Fruit fly (Drosophila melanogaster) whole organism, prepupa: ENCODE measurements around the gene CG7370.
A peak's percentile ranks its signal among the peaks of the same experiment; 100 is the strongest.

Experiments
- Blimp-1 ChIP-seq: fragments of 200-800 bp; sonication (Bioruptor generic); optimal IDR thresholded peaks from 3 replicates; lab custom pipeline; 2017; ENCODE audit warnings: missing biosample characterization, missing genetic modification characterization, mild to moderate bottlenecking, moderate library complexity, missing genetic modification reagents
- CG11762 ChIP-seq: fragments of 200-800 bp; sonication (Bioruptor generic); optimal IDR thresholded peaks from 3 replicates; lab custom pipeline; 2016; ENCODE audit warnings: missing biosample characterization, missing genetic modification characterization; ENCODE audit not compliant: insufficient read depth
- CG31627 ChIP-seq: fragments of 200-800 bp; sonication (Bioruptor generic); optimal IDR thresholded peaks from 3 replicates; lab custom pipeline; 2016; ENCODE audit warnings: missing biosample characterization, missing genetic modification characterization
- CG32006 ChIP-seq: fragments of 200-800 bp; sonication (Bioruptor generic); optimal IDR thresholded peaks from 3 replicates; lab custom pipeline; 2017; ENCODE audit warnings: missing biosample characterization, mild to moderate bottlenecking, missing genetic modification characterization
- CG34406 ChIP-seq: fragments of 200-800 bp; sonication (Bioruptor generic); optimal IDR thresholded peaks from 3 replicates; lab custom pipeline; 2016; ENCODE audit warnings: missing biosample characterization, missing genetic modification characterization
- CG3919 ChIP-seq: fragments of 200-800 bp; sonication (Bioruptor generic); optimal IDR thresholded peaks from 3 replicates; lab custom pipeline; 2016; ENCODE audit warnings: missing biosample characterization, missing genetic modification characterization
- CG4318 ChIP-seq: fragments of 200-800 bp; sonication (Bioruptor generic); optimal IDR thresholded peaks from 3 replicates; lab custom pipeline; 2017; ENCODE audit warnings: missing biosample characterization, mild to moderate bottlenecking, missing genetic modification characterization
- CG6163 ChIP-seq: fragments of 200-800 bp; sonication (Bioruptor generic); IDR thresholded peaks from 3 replicates; pipeline ENCODE4 v1.3.6; 2022; ENCODE audit warnings: missing biosample characterization, missing genetic modification characterization
- CG6276 ChIP-seq: fragments of 200-800 bp; sonication (Bioruptor generic); optimal IDR thresholded peaks from 2 replicates; lab custom pipeline; 2017; ENCODE audit warnings: missing biosample characterization, mild to moderate bottlenecking, missing genetic modification characterization
- CG8119 ChIP-seq: fragments of 200-800 bp; sonication (Bioruptor generic); IDR thresholded peaks from 3 replicates; pipeline ENCODE4 v1.3.6; 2022; ENCODE audit warnings: missing biosample characterization, missing genetic modification characterization
- CG8632 ChIP-seq: fragments of 200-800 bp; sonication (Bioruptor generic); optimal IDR thresholded peaks from 3 replicates; lab custom pipeline; 2016; ENCODE audit warnings: missing biosample characterization, missing genetic modification characterization
- CG9139 ChIP-seq: fragments of 200-800 bp; sonication (Bioruptor generic); optimal IDR thresholded peaks from 3 replicates; lab custom pipeline; 2017; ENCODE audit warnings: missing biosample characterization, mild to moderate bottlenecking, missing genetic modification characterization
- Eip75B ChIP-seq: fragments of 200-800 bp; sonication (Bioruptor generic); optimal IDR thresholded peaks from 3 replicates; lab custom pipeline; 2016; ENCODE audit warnings: missing biosample characterization, missing genetic modification characterization
- Eip78C ChIP-seq: fragments of 200-800 bp; sonication (Bioruptor generic); peaks from one replicate; lab custom pipeline; 2016; ENCODE audit warnings: missing biosample characterization, missing genetic modification characterization
- Eip93F ChIP-seq: fragments of 200-800 bp; sonication (Bioruptor generic); optimal IDR thresholded peaks from 2 replicates; lab custom pipeline; 2016; ENCODE audit warnings: missing biosample characterization, mild to moderate bottlenecking, missing genetic modification characterization
- Ets21C ChIP-seq: fragments of 200-800 bp; sonication (Bioruptor generic); optimal IDR thresholded peaks from 3 replicates; lab custom pipeline; 2016; ENCODE audit warnings: missing biosample characterization, missing genetic modification characterization
- Gug ChIP-seq: fragments of 200-800 bp; sonication (Bioruptor generic); IDR thresholded peaks from 2 replicates; pipeline ENCODE4 v1.3.6; 2022; ENCODE audit warnings: missing biosample characterization, missing genetic modification characterization
- Hr4 ChIP-seq: fragments of 200-800 bp; sonication (Bioruptor generic); optimal IDR thresholded peaks from 3 replicates; lab custom pipeline; 2016; ENCODE audit warnings: missing biosample characterization, missing genetic modification characterization
- Lpt ChIP-seq: fragments of 200-800 bp; sonication (Bioruptor generic); optimal IDR thresholded peaks from 3 replicates; lab custom pipeline; 2016; ENCODE audit warnings: missing biosample characterization, missing genetic modification characterization
- Met ChIP-seq: fragments of 200-800 bp; sonication (Bioruptor generic); optimal IDR thresholded peaks from 3 replicates; lab custom pipeline; 2016; ENCODE audit warnings: missing biosample characterization, missing genetic modification characterization
- OdsH ChIP-seq: fragments of 200-800 bp; sonication (Bioruptor generic); optimal IDR thresholded peaks from 3 replicates; lab custom pipeline; 2016; ENCODE audit warnings: missing biosample characterization, missing genetic modification characterization
- Sox102F ChIP-seq: fragments of 200-800 bp; sonication (Bioruptor generic); optimal IDR thresholded peaks from 2 replicates; lab custom pipeline; 2016; ENCODE audit warnings: missing biosample characterization, mild to moderate bottlenecking, missing genetic modification characterization
- Sox14 ChIP-seq: fragments of 200-800 bp; sonication (Bioruptor generic); optimal IDR thresholded peaks from 3 replicates; lab custom pipeline; 2016; ENCODE audit warnings: missing biosample characterization, missing genetic modification characterization
- Sox15 ChIP-seq: fragments of 200-800 bp; sonication (Bioruptor generic); optimal IDR thresholded peaks from 3 replicates; lab custom pipeline; 2016; ENCODE audit warnings: missing biosample characterization, missing genetic modification characterization
- cyc ChIP-seq: fragments of 200-800 bp; sonication (Bioruptor generic); optimal IDR thresholded peaks from 3 replicates; lab custom pipeline; 2016; ENCODE audit warnings: missing biosample characterization, missing genetic modification characterization
- dac ChIP-seq: fragments of 200-800 bp; sonication (Bioruptor generic); optimal IDR thresholded peaks from 2 replicates; lab custom pipeline; 2017; ENCODE audit warnings: missing biosample characterization, mild to moderate bottlenecking, missing genetic modification characterization
- eg ChIP-seq: fragments of 200-800 bp; sonication (Bioruptor generic); IDR thresholded peaks from 3 replicates; pipeline ENCODE4 v1.3.6; 2022; ENCODE audit warnings: missing biosample characterization, missing genetic modification characterization
- fd59A ChIP-seq: fragments of 200-800 bp; sonication (Bioruptor generic); optimal IDR thresholded peaks from 2 replicates; lab custom pipeline; 2017; ENCODE audit warnings: missing biosample characterization, mild to moderate bottlenecking, missing genetic modification characterization, missing genetic modification reagents
- lz ChIP-seq: fragments of 200-800 bp; sonication (Bioruptor generic); optimal IDR thresholded peaks from 3 replicates; lab custom pipeline; 2016; ENCODE audit warnings: missing biosample characterization, missing genetic modification characterization
- pdm3 ChIP-seq: fragments of 200-800 bp; sonication (Bioruptor generic); optimal IDR thresholded peaks from 3 replicates; lab custom pipeline; 2016; ENCODE audit warnings: missing biosample characterization, missing genetic modification characterization
- spab ChIP-seq: fragments of 200-800 bp; sonication (Bioruptor generic); optimal IDR thresholded peaks from 2 replicates; lab custom pipeline; 2017; ENCODE audit warnings: missing biosample characterization, mild to moderate bottlenecking, missing genetic modification characterization, missing genetic modification reagents
- ss ChIP-seq, 2 experiments: fragments of 200-800 bp; sonication (Bioruptor generic); optimal IDR thresholded peaks; 2 replicates in 1 of 2; 3 replicates in 1 of 2; lab custom pipeline; 2017 to 2018; ENCODE audit warnings: mild to moderate bottlenecking in 2 of 2, missing biosample characterization in 2 of 2, missing genetic modification characterization in 2 of 2, moderate library complexity in 1 of 2
- svp ChIP-seq: fragments of 200-800 bp; sonication (Bioruptor generic); peaks from one replicate; lab custom pipeline; 2016; ENCODE audit warnings: missing biosample characterization, missing genetic modification characterization

Gene CG7370

DNA sequence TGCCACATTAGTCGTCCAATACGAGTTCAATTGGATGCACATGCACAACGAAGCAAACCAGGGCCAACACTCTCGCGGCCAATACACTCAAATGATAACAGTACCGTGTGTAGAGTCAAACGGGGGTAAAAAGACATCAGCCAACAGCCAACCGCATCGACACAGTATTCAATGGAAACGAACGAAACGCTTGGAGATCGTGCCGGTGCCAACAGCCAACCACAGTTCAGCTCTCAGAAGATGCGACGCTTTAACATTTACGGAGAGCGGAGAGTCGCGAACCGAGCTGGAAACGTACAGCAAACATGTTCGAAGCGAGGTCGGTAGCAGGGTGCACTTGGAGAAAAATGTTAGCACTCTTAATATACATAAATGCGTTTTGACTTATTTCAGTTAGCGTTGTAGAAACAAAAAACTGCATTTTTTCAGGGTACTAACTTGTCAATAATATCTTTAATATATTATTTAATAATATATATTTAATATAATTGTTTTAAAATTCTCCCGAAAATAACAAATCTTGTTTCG, 38.5 kb downstream of the CG7370 start (continued):
- peak; percentile 88 for TF ChIP-seq CG6163
- peak; percentile 16 for TF ChIP-seq CG11762
- TF ChIP-seq Sox15 (GFP tag; lab: Kevin White, UChicago): peak; percentile 18
- TF ChIP-seq Sox102F (GFP tag; lab: Kevin White, UChicago): peak; percentile 40
- peak; percentile 68 for TF ChIP-seq OdsH
- peak; percentile 46 for TF ChIP-seq cyc (GFP tag; lab: Kevin White, UChicago)
- TF ChIP-seq CG4318 (GFP tag; lab: Kevin White, UChicago): peak; percentile 53
- peak; percentile 51 for TF ChIP-seq CG6276 (GFP tag; lab: Kevin White, UChicago)
- peak; percentile 81 for TF ChIP-seq CG32006 (GFP tag; lab: Kevin White, UChicago)
- peak; percentile 36 for TF ChIP-seq dac
- TF ChIP-seq CG8632 (GFP tag; lab: Kevin White, UChicago): peak; percentile 66
- peak in 1 of 2 experiments; percentile 66 for TF ChIP-seq ss (GFP tag; optimal IDR thresholded peaks at IDR 0.05; lab: Kevin White, UChicago)
- TF ChIP-seq Eip78C (GFP tag; lab: Kevin White, UChicago): peak; percentile 68
- TF ChIP-seq Ets21C: no peak
- TF ChIP-seq Lpt (GFP tag; lab: Kevin White, UChicago): peak; percentile 55

DNA sequence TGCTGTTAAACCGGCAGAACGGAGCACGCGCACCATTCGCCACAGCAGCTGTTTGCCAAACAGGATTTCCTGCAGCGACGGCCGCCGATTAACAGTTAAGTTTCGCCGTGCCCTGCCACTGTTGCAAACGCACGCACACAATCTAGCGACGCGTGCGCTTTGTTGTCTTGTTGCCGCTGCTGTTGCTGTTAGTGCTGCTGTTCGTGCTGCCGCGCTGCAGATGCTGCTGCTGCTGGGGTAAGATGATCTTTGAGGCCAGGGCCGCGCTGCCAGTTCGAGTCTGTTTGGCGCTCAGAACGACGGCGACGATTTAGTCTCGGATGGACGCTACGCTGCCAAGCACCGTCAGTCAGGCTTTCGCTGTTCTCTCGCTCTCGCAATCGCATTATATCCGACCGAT, 39.0 kb downstream of the CG7370 start, which contains the start of gene eg:
TSS of gene eg (plus strand) at position 136 of the 400 bp plus-strand sequence.
- TF ChIP-seq CG3919 (GFP tag; lab: Kevin White, UChicago): peak; percentile 9
- TF ChIP-seq CG34406 (GFP tag; lab: Kevin White, UChicago): peak; percentile 2
- no peak for TF ChIP-seq cyc (GFP tag; lab: Kevin White, UChicago)
- TF ChIP-seq Gug: 0 out of 2 replicates have a peak, but pooled peaks have one; percentile 0
- peak; percentile 8 for TF ChIP-seq Eip78C (GFP tag; lab: Kevin White, UChicago)
- TF ChIP-seq ss (GFP tag; optimal IDR thresholded peaks at IDR 0.05; lab: Kevin White, UChicago): peak; percentile 15 to 78
- no peak for TF ChIP-seq pdm3 (GFP tag; lab: Kevin White, UChicago)
- no peak for TF ChIP-seq Hr4 (GFP tag; lab: Kevin White, UChicago)
- TF ChIP-seq lz (GFP tag; lab: Kevin White, UChicago): no peak
- TF ChIP-seq spab (GFP tag; lab: Kevin White, UChicago): peak; percentile 19
- TF ChIP-seq CG9139 (GFP tag; lab: Kevin White, UChicago): peak; percentile 18
- no peak for TF ChIP-seq fd59A (GFP tag; lab: Kevin White, UChicago)
- TF ChIP-seq CG32006 (GFP tag; lab: Kevin White, UChicago): peak; percentile 4
- TF ChIP-seq CG31627: no peak
- TF ChIP-seq eg (GFP tag; lab: Robert Waterston, UW): no peak

DNA sequence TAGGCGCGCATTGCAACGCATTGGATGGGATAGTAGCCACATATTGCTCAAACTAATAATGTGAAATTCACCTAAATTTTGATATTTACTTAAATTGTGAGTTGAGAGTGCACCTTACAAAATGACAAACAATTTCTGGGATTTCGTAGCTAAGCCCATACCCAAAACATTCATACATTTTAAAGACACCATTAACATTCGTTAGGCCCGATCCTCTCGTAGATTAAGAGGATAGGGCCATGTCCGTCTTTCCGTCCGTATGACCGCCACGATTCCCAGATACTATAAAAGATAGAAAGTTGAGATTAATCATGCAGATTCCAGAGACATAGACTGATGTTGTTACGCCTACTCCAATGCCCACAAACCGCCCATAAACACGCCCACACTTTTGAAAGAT, 44.0 kb downstream of the CG7370 start, which contains the start of gene CG43895:
TSS of gene CG43895 (minus strand) at position 101 of the 400 bp plus-strand sequence.
- no peak for TF ChIP-seq CG31627
- no peak for TF ChIP-seq Eip93F (GFP tag; lab: Kevin White, UChicago)
- no peak for TF ChIP-seq Sox14
- TF ChIP-seq Met (GFP tag; lab: Kevin White, UChicago): no peak
- TF ChIP-seq Blimp-1 (GFP tag; lab: Kevin White, UChicago): no peak
- no peak for TF ChIP-seq Eip75B (GFP tag; lab: Kevin White, UChicago)
- TF ChIP-seq CG8632 (GFP tag; lab: Kevin White, UChicago): no peak
- no peak for TF ChIP-seq CG11762
- no peak for TF ChIP-seq CG3919 (GFP tag; lab: Kevin White, UChicago)
- no peak for TF ChIP-seq Sox102F (GFP tag; lab: Kevin White, UChicago)
- TF ChIP-seq CG8119: no peak
- TF ChIP-seq CG34406 (GFP tag; lab: Kevin White, UChicago): no peak
- TF ChIP-seq OdsH: no peak

DNA sequence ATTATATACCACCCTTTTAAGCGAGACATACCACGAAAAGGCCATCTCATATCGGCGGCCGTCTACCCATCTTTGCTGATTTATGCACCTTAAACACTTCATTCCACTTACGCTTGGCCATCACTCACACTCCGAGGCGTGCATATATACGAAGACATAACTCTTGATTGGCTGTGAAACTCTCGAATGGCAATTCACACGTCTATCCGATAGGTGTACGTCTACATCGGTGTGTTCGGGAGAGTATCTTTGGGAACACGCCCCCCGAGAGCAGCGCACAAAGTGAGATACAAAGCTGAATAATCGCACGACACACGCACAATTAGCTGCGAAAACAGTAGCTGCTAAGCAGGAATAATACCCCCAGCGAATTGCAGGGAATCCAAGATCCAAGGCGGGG, 49.1 kb downstream of the CG7370 start:
- TF ChIP-seq svp (no peak), ss (GFP tag; optimal IDR thresholded peaks at IDR 0.05; lab: Kevin White, UChicago) (peak in 1 of 2 experiments; percentile 64)
